Worm (Caenorhabditis elegans) whole organism, early embryonic: Measurements from ENCODE around the gene C06C6.7.

Experiments
- B0310.2 ChIP-seq: sonication (generic microtip); optimal IDR thresholded peaks from 2 replicates; lab custom pipeline; 2016; ENCODE audit warnings: mild to moderate bottlenecking, missing genetic modification characterization, missing compliant biosample characterization
- F13C5.2 ChIP-seq: sonication (generic microtip); optimal IDR thresholded peaks from 2 replicates; lab custom pipeline; 2017; ENCODE audit warnings: mild to moderate bottlenecking, missing genetic modification characterization, inconsistent platforms, missing compliant biosample characterization
- aly-1 ChIP-seq: sonication (generic microtip); optimal IDR thresholded peaks from 2 replicates; lab custom pipeline; 2016; ENCODE audit warnings: missing genetic modification characterization, missing compliant biosample characterization
- ama-1 ChIP-seq: fragments of 150-350 bp; optimal IDR thresholded peaks from 2 replicates; lab custom pipeline; 2014
- ceh-13 ChIP-seq: fragments of 200-800 bp; sonication (Bioruptor generic); optimal IDR thresholded peaks from 2 replicates; lab custom pipeline; 2018; ENCODE audit warnings: mild to moderate bottlenecking, missing genetic modification characterization, missing compliant biosample characterization
- ceh-36 ChIP-seq: sonication (generic microtip); optimal IDR thresholded peaks from 2 replicates; lab custom pipeline; 2016; ENCODE audit warnings: missing genetic modification characterization, inconsistent platforms, missing compliant biosample characterization
- ets-7 ChIP-seq: sonication (generic microtip); optimal IDR thresholded peaks from 2 replicates; lab custom pipeline; 2016; ENCODE audit warnings: missing genotype, missing genetic modification characterization, missing compliant biosample characterization
- flt-1 ChIP-seq: fragments of 200-800 bp; sonication (Bioruptor generic); IDR thresholded peaks from 2 replicates; pipeline ENCODE4 v1.3.6; 2022; ENCODE audit warnings: missing genetic modification characterization, missing compliant biosample characterization
- hmbx-1 ChIP-seq: sonication (generic microtip); optimal IDR thresholded peaks from 2 replicates; lab custom pipeline; 2016; ENCODE audit warnings: mild to moderate bottlenecking, missing genetic modification characterization, missing compliant biosample characterization
- hmg-4 ChIP-seq: fragments of 200-800 bp; sonication (Bioruptor generic); optimal IDR thresholded peaks from 2 replicates; lab custom pipeline; 2018; ENCODE audit warnings: mild to moderate bottlenecking, missing genetic modification characterization, missing compliant biosample characterization
- hnd-1 ChIP-seq: sonication (generic microtip); optimal IDR thresholded peaks from 2 replicates; lab custom pipeline; 2016; ENCODE audit warnings: missing genetic modification characterization, missing compliant biosample characterization
- pes-1 ChIP-seq: fragments of 200-800 bp; sonication (Bioruptor generic); IDR thresholded peaks from 2 replicates; pipeline ENCODE4 v1.3.6; 2022; ENCODE audit warnings: missing genetic modification reagents, missing genetic modification characterization, missing compliant biosample characterization
- scrt-1 ChIP-seq: fragments of 200-800 bp; sonication (Bioruptor generic); IDR thresholded peaks from 2 replicates; pipeline ENCODE4 v1.3.6; 2022; ENCODE audit warnings: missing genetic modification characterization, missing compliant biosample characterization
- sea-1 ChIP-seq: fragments of 200-800 bp; sonication (Bioruptor generic); conservative IDR thresholded peaks from 2 replicates; pipeline ENCODE4 v1.3.6; 2022; ENCODE audit warnings: missing genetic modification characterization, missing compliant biosample characterization
- tbx-11 ChIP-seq: fragments of 200-800 bp; sonication (Bioruptor generic); IDR thresholded peaks from 2 replicates; pipeline ENCODE4 v1.3.6; 2022; ENCODE audit warnings: missing genetic modification characterization, missing compliant biosample characterization
- tbx-37 ChIP-seq: fragments of 200-800 bp; sonication (Bioruptor generic); conservative IDR thresholded peaks from 2 replicates; pipeline ENCODE4 v1.3.6; 2022; ENCODE audit warnings: missing genetic modification reagents, missing genetic modification characterization, missing compliant biosample characterization
- tra-4 ChIP-seq: sonication (generic microtip); optimal IDR thresholded peaks from 2 replicates; lab custom pipeline; 2017; ENCODE audit warnings: missing genetic modification characterization, missing compliant biosample characterization

Gene C06C6.7

ce11 chrV:16007505-16007904, 15.6 kb downstream of the C06C6.7 start, which contains the start of gene str-231:
Gene str-231, minus strand, starts transcription at chrV:16007605.
- no peak for TF ChIP-seq ama-1 (lab: Kevin White, UChicago)
- TF ChIP-seq hmbx-1: no peak
- no peak for TF ChIP-seq hmg-4
- no peak for TF ChIP-seq tbx-37 (GFP tag; lab: Robert Waterston, UW)
- TF ChIP-seq tra-4 (tag; lab: Kevin White, UChicago): no peak
- no peak for TF ChIP-seq ets-7 (tag; lab: Kevin White, UChicago)
- no peak for TF ChIP-seq pes-1 (GFP tag; lab: Robert Waterston, UW)
- no peak for TF ChIP-seq sea-1 (GFP tag; lab: Robert Waterston, UW)
- TF ChIP-seq tbx-11 (GFP tag; lab: Robert Waterston, UW): no peak
- TF ChIP-seq ceh-13: no peak
- no peak for TF ChIP-seq F13C5.2 (tag; lab: Kevin White, UChicago)
- no peak for TF ChIP-seq aly-1 (tag; lab: Kevin White, UChicago)
- TF ChIP-seq B0310.2 (tag; lab: Kevin White, UChicago): no peak
- no peak for TF ChIP-seq hnd-1 (tag; lab: Kevin White, UChicago)

- no peak for TF ChIP-seq hmg-4
- no peak for TF ChIP-seq hnd-1 (tag; lab: Kevin White, UChicago)
- no peak for TF ChIP-seq flt-1 (GFP tag; lab: Robert Waterston, UW)
- TF ChIP-seq B0310.2 (tag; lab: Kevin White, UChicago): no peak
- no peak for TF ChIP-seq tbx-11 (GFP tag; lab: Robert Waterston, UW)
- no peak for TF ChIP-seq scrt-1 (GFP tag; lab: Robert Waterston, UW)
- no peak for TF ChIP-seq tbx-37 (GFP tag; lab: Robert Waterston, UW)
- TF ChIP-seq F13C5.2 (tag; lab: Kevin White, UChicago): no peak
Observed at ce11 chrV:16009564-16009963, 17.6 kb downstream of the C06C6.7 start, which contains the start of gene str-233. Gene str-233, minus strand, starts transcription at chrV:16009664.

- TF ChIP-seq flt-1 (GFP tag; lab: Robert Waterston, UW): no peak
- TF ChIP-seq pes-1 (GFP tag; lab: Robert Waterston, UW): no peak
- TF ChIP-seq tbx-37 (GFP tag; lab: Robert Waterston, UW): no peak
- TF ChIP-seq tra-4 (tag; lab: Kevin White, UChicago): no peak
- TF ChIP-seq hmg-4: no peak
- TF ChIP-seq aly-1 (tag; lab: Kevin White, UChicago): no peak
- no peak for TF ChIP-seq F13C5.2 (tag; lab: Kevin White, UChicago)
- TF ChIP-seq ceh-36 (tag; lab: Kevin White, UChicago): no peak
- TF ChIP-seq sea-1 (GFP tag; lab: Robert Waterston, UW): no peak
- TF ChIP-seq scrt-1 (GFP tag; lab: Robert Waterston, UW): no peak
- TF ChIP-seq ets-7 (tag; lab: Kevin White, UChicago): no peak
Observed at ce11 chrV:16015652-16016051, 23.7 kb downstream of the C06C6.7 start, which contains the start of gene str-232. Gene str-232, minus strand, starts transcription at chrV:16015752.

ce11 chrV:16016977-16017376, 25.0 kb downstream of the C06C6.7 start:
- TF ChIP-seq B0310.2 (tag; lab: Kevin White, UChicago) (no peak), sea-1 (GFP tag; lab: Robert Waterston, UW) (no peak), ceh-13 (no peak), ceh-36 (tag; lab: Kevin White, UChicago) (no peak), F13C5.2 (tag; lab: Kevin White, UChicago) (no peak), ama-1 (lab: Kevin White, UChicago) (no peak), hnd-1 (tag; lab: Kevin White, UChicago) (no peak), aly-1 (tag; lab: Kevin White, UChicago) (no peak), hmg-4 (no peak), pes-1 (GFP tag; lab: Robert Waterston, UW) (no peak), ets-7 (tag; lab: Kevin White, UChicago) (no peak), tbx-11 (GFP tag; lab: Robert Waterston, UW) (no peak), hmbx-1 (no peak), tra-4 (tag; lab: Kevin White, UChicago) (no peak), tbx-37 (GFP tag; lab: Robert Waterston, UW) (no peak), flt-1 (GFP tag; lab: Robert Waterston, UW) (no peak), scrt-1 (GFP tag; lab: Robert Waterston, UW) (no peak)

- TF ChIP-seq hmbx-1: no peak
- TF ChIP-seq tbx-37 (GFP tag; lab: Robert Waterston, UW): no peak
- TF ChIP-seq scrt-1 (GFP tag; lab: Robert Waterston, UW): no peak
- TF ChIP-seq hnd-1 (tag; lab: Kevin White, UChicago): no peak
- no peak for TF ChIP-seq B0310.2 (tag; lab: Kevin White, UChicago)
- TF ChIP-seq ama-1 (lab: Kevin White, UChicago): no peak
- TF ChIP-seq ceh-36 (tag; lab: Kevin White, UChicago): no peak
- TF ChIP-seq hmg-4: no peak
- no peak for TF ChIP-seq aly-1 (tag; lab: Kevin White, UChicago)
- TF ChIP-seq F13C5.2 (tag; lab: Kevin White, UChicago): no peak
- no peak for TF ChIP-seq flt-1 (GFP tag; lab: Robert Waterston, UW)
- TF ChIP-seq ceh-13: no peak
- no peak for TF ChIP-seq tra-4 (tag; lab: Kevin White, UChicago)
- TF ChIP-seq pes-1 (GFP tag; lab: Robert Waterston, UW): no peak
- no peak for TF ChIP-seq tbx-11 (GFP tag; lab: Robert Waterston, UW)
- no peak for TF ChIP-seq sea-1 (GFP tag; lab: Robert Waterston, UW)
- TF ChIP-seq ets-7 (tag; lab: Kevin White, UChicago): no peak
Observed at ce11 chrV:16017671-16018070, 25.7 kb downstream of the C06C6.7 start, which contains the start of gene srx-43. Gene srx-43, plus strand, starts transcription at chrV:16017971.

- no peak for TF ChIP-seq scrt-1 (GFP tag; lab: Robert Waterston, UW)
- TF ChIP-seq tra-4 (tag; lab: Kevin White, UChicago): no peak
- TF ChIP-seq ceh-13: no peak
- TF ChIP-seq pes-1 (GFP tag; lab: Robert Waterston, UW): no peak
- TF ChIP-seq sea-1 (GFP tag; lab: Robert Waterston, UW): no peak
- TF ChIP-seq hmbx-1: no peak
- TF ChIP-seq tbx-37 (GFP tag; lab: Robert Waterston, UW): no peak
- TF ChIP-seq F13C5.2 (tag; lab: Kevin White, UChicago): no peak
Observed at ce11 chrV:16020042-16020441, 28.1 kb downstream of the C06C6.7 start, which contains the start of gene srx-44. Gene srx-44, plus strand, starts transcription at chrV:16020342.

- TF ChIP-seq tbx-37 (GFP tag; lab: Robert Waterston, UW) (peak; percentile 83), sea-1 (GFP tag; lab: Robert Waterston, UW) (no peak)
Observed at ce11 chrV:16022600-16022999, 30.6 kb downstream of the C06C6.7 start.
